Fruit fly (Drosophila melanogaster) whole organism, embryonic: ENCODE measurements around the gene Pxn.

Experiments used
- Atf3 ChIP-seq: fragments of 200-800 bp; sonication (Bioruptor generic); optimal IDR thresholded peaks from 3 replicates; lab custom pipeline; 2016; ENCODE audit warnings: missing biosample characterization, missing genetic modification characterization
- Bteb2 ChIP-seq: fragments of 200-800 bp; sonication (Bioruptor generic); optimal IDR thresholded peaks from 2 replicates; lab custom pipeline; 2016; ENCODE audit warnings: missing biosample characterization, missing genetic modification characterization
- CG10147 ChIP-seq: fragments of 200-800 bp; sonication (Bioruptor generic); optimal IDR thresholded peaks from 2 replicates; lab custom pipeline; 2019; ENCODE audit warnings: missing biosample characterization, mild to moderate bottlenecking, missing genetic modification characterization, moderate library complexity
- CG10321 ChIP-seq: fragments of 200-800 bp; sonication (Bioruptor generic); IDR thresholded peaks from 2 replicates; pipeline ENCODE4 v1.3.6; 2022; ENCODE audit warnings: missing biosample characterization, missing genetic modification characterization
- CG10366 ChIP-seq: fragments of 200-800 bp; sonication (Bioruptor generic); IDR thresholded peaks from 2 replicates; pipeline ENCODE4 v1.3.6; 2022; ENCODE audit warnings: missing biosample characterization, missing genetic modification characterization
- CG11085 ChIP-seq: fragments of 200-800 bp; sonication (Bioruptor generic); IDR thresholded peaks from 2 replicates; pipeline ENCODE4 v1.3.6; 2022; ENCODE audit warnings: missing biosample characterization, missing genetic modification characterization
- CG11247 ChIP-seq: fragments of 200-800 bp; sonication (Bioruptor generic); IDR thresholded peaks from 2 replicates; pipeline ENCODE4 v1.3.6; 2022; ENCODE audit warnings: missing biosample characterization, missing genetic modification characterization
- CG12744 ChIP-seq: fragments of 200-800 bp; sonication (Bioruptor generic); optimal IDR thresholded peaks from 2 replicates; lab custom pipeline; 2016; ENCODE audit warnings: missing biosample characterization, missing genetic modification characterization
- CG13287 ChIP-seq: fragments of 200-800 bp; sonication (Bioruptor generic); IDR thresholded peaks from 2 replicates; pipeline ENCODE4 v1.3.6; 2022; ENCODE audit warnings: missing biosample characterization, missing genetic modification characterization; ENCODE audit not compliant: partially characterized antibody
- CG13775 ChIP-seq: fragments of 200-800 bp; sonication (Bioruptor generic); optimal IDR thresholded peaks from 3 replicates; lab custom pipeline; 2017; ENCODE audit warnings: missing biosample characterization, mild to moderate bottlenecking, missing genetic modification characterization
- CG14710 ChIP-seq: fragments of 200-800 bp; sonication (Bioruptor generic); optimal IDR thresholded peaks from 3 replicates; lab custom pipeline; 2019; ENCODE audit warnings: missing biosample characterization, mild to moderate bottlenecking, missing genetic modification characterization, moderate library complexity
- CG15479 ChIP-seq: fragments of 200-800 bp; sonication (Bioruptor generic); optimal IDR thresholded peaks from 3 replicates; lab custom pipeline; 2019; ENCODE audit warnings: missing biosample characterization, mild to moderate bottlenecking, missing genetic modification characterization, moderate library complexity
- CG17829 ChIP-seq: fragments of 200-800 bp; optimal IDR thresholded peaks from 2 replicates; lab custom pipeline; 2019; ENCODE audit warnings: missing biosample characterization, mild to moderate bottlenecking, missing genetic modification characterization, moderate library complexity
- CG3065 ChIP-seq: fragments of 200-800 bp; sonication (Bioruptor generic); optimal IDR thresholded peaks from 2 replicates; lab custom pipeline; 2016; ENCODE audit warnings: missing biosample characterization, missing genetic modification characterization
- CG32772 ChIP-seq: fragments of 200-800 bp; sonication (Bioruptor generic); IDR thresholded peaks from 2 replicates; pipeline ENCODE4 v1.3.6; 2022; ENCODE audit warnings: missing biosample characterization, missing genetic modification characterization
- CG3726 ChIP-seq: fragments of 200-800 bp; sonication (Bioruptor generic); IDR thresholded peaks from 3 replicates; pipeline ENCODE4, ENCODE4 v1.3.6; 2022; ENCODE audit warnings: missing biosample characterization, missing genetic modification characterization
- CG3847 ChIP-seq: fragments of 200-800 bp; sonication (Bioruptor generic); IDR thresholded peaks from 2 replicates; pipeline ENCODE4 v1.3.6; 2022; ENCODE audit warnings: missing biosample characterization, missing genetic modification characterization
- CG4730 ChIP-seq: fragments of 200-800 bp; sonication (Bioruptor generic); IDR thresholded peaks from 2 replicates; pipeline ENCODE4 v1.3.6; 2022; ENCODE audit warnings: missing biosample characterization, missing genetic modification characterization
- CG5245 ChIP-seq: fragments of 200-800 bp; sonication (Bioruptor generic); optimal IDR thresholded peaks from 3 replicates; lab custom pipeline; 2016; ENCODE audit warnings: missing biosample characterization, missing genetic modification characterization
- CG6654 ChIP-seq: fragments of 200-800 bp; sonication (Bioruptor generic); optimal IDR thresholded peaks from 2 replicates; lab custom pipeline; 2017; ENCODE audit warnings: missing biosample characterization, mild to moderate bottlenecking, missing genetic modification characterization
- CG6791 ChIP-seq: fragments of 200-800 bp; sonication (Bioruptor generic); IDR thresholded peaks from 3 replicates; pipeline ENCODE4 v1.3.6; 2022; ENCODE audit warnings: missing biosample characterization, missing genetic modification characterization; ENCODE audit not compliant: partially characterized antibody
- CG9215 ChIP-seq: fragments of 200-800 bp; sonication (Bioruptor generic); IDR thresholded peaks from 2 replicates; pipeline ENCODE4 v1.3.6; 2022; ENCODE audit warnings: missing biosample characterization, missing genetic modification characterization
- CkIIα-i1 ChIP-seq: fragments of 200-800 bp; sonication (Bioruptor generic); IDR thresholded peaks from 2 replicates; pipeline ENCODE4 v1.3.6; 2022; ENCODE audit warnings: missing biosample characterization, missing genetic modification characterization
- Fer3 ChIP-seq: fragments of 200-800 bp; sonication (Bioruptor generic); optimal IDR thresholded peaks from 2 replicates; lab custom pipeline; 2018; ENCODE audit warnings: missing biosample characterization, mild to moderate bottlenecking, missing genetic modification characterization, moderate library complexity
- HmgD ChIP-seq: fragments of 200-800 bp; sonication (Bioruptor generic); optimal IDR thresholded peaks from 3 replicates; lab custom pipeline; 2016; ENCODE audit warnings: missing biosample characterization, missing genetic modification characterization
- Hr39 ChIP-seq: fragments of >200 bp; optimal IDR thresholded peaks from 2 replicates; lab custom pipeline; 2017
- Opbp ChIP-seq: fragments of 200-800 bp; sonication (Bioruptor generic); IDR thresholded peaks from 3 replicates; pipeline ENCODE4 v1.3.6; 2022; ENCODE audit warnings: missing biosample characterization, missing genetic modification characterization; ENCODE audit not compliant: partially characterized antibody
- Ptx1 ChIP-seq: fragments of 200-800 bp; sonication (Bioruptor generic); IDR thresholded peaks from 2 replicates; pipeline ENCODE4 v1.3.6; 2022; ENCODE audit warnings: missing biosample characterization, missing genetic modification characterization
- Side ChIP-seq: fragments of 200-800 bp; sonication (Bioruptor generic); optimal IDR thresholded peaks from 2 replicates; lab custom pipeline; 2016; ENCODE audit warnings: missing biosample characterization, missing genetic modification characterization
- Sox102F ChIP-seq: fragments of 200-800 bp; sonication (Bioruptor generic); optimal IDR thresholded peaks from 2 replicates; lab custom pipeline; 2018; ENCODE audit warnings: missing biosample characterization, mild to moderate bottlenecking, missing genetic modification characterization, moderate library complexity
- Stat92E ChIP-seq, 3 experiments: fragments of >200 bp in 2 of 3; fragments of 200-800 bp in 1 of 3; sonication (Bioruptor generic) in 1 of 3; optimal IDR thresholded peaks; 2 replicates each; lab custom pipeline; 2017 to 2019; ENCODE audit warnings: missing biosample characterization in 3 of 3, missing genetic modification characterization in 3 of 3, mild to moderate bottlenecking in 1 of 3, moderate library complexity in 1 of 3
- Vsx1 ChIP-seq: fragments of 200-800 bp; sonication (Bioruptor generic); optimal IDR thresholded peaks from 2 replicates; lab custom pipeline; 2017; ENCODE audit warnings: missing biosample characterization, mild to moderate bottlenecking, missing genetic modification characterization, missing genetic modification reagents
- bowl ChIP-seq: fragments of 200-800 bp; sonication (Bioruptor generic); IDR thresholded peaks from 2 replicates; pipeline ENCODE4 v1.3.6; 2022; ENCODE audit warnings: missing biosample characterization, missing genetic modification characterization
- cad ChIP-seq: fragments of >200 bp; optimal IDR thresholded peaks from 2 replicates; lab custom pipeline; 2017; ENCODE audit warnings: missing biosample characterization, missing genetic modification characterization
- chinmo ChIP-seq: fragments of 200-800 bp; sonication (Bioruptor generic); IDR thresholded peaks from 4 replicates; pipeline ENCODE4 v1.3.6; 2022; ENCODE audit warnings: missing biosample characterization, missing genetic modification characterization; ENCODE audit not compliant: partially characterized antibody
- crp ChIP-seq, 2 experiments: fragments of 200-800 bp; sonication (Bioruptor generic); optimal IDR thresholded peaks; 2 replicates in 1 of 2; 3 replicates in 1 of 2; lab custom pipeline; 2017; ENCODE audit warnings: missing biosample characterization in 2 of 2, missing genetic modification characterization in 2 of 2, mild to moderate bottlenecking in 1 of 2, moderate library complexity in 1 of 2
- cwo ChIP-seq: fragments of 200-800 bp; sonication (Bioruptor generic); optimal IDR thresholded peaks from 3 replicates; lab custom pipeline; 2017; ENCODE audit warnings: missing biosample characterization, missing genetic modification characterization, mild to moderate bottlenecking, moderate library complexity, missing genetic modification reagents
- danr ChIP-seq: fragments of 200-800 bp; sonication (Bioruptor generic); IDR thresholded peaks from 2 replicates; pipeline ENCODE4 v1.3.6; 2022; ENCODE audit warnings: missing biosample characterization, missing genetic modification characterization
- dm ChIP-seq: fragments of 200-800 bp; sonication (Bioruptor generic); optimal IDR thresholded peaks from 3 replicates; lab custom pipeline; 2016; ENCODE audit warnings: missing biosample characterization, missing genetic modification characterization
- dmrt11E ChIP-seq: fragments of 200-800 bp; sonication (Bioruptor generic); optimal IDR thresholded peaks from 3 replicates; lab custom pipeline; 2018; ENCODE audit warnings: missing biosample characterization, mild to moderate bottlenecking, missing genetic modification characterization, moderate library complexity
- ems ChIP-seq: fragments of 200-800 bp; sonication (Bioruptor generic); optimal IDR thresholded peaks from 3 replicates; lab custom pipeline; 2016; ENCODE audit warnings: missing biosample characterization, missing genetic modification characterization
- hth ChIP-seq: fragments of >200 bp; optimal IDR thresholded peaks from 2 replicates; lab custom pipeline; 2017; ENCODE audit warnings: inconsistent platforms
- oc ChIP-seq: fragments of 200-800 bp; sonication (Bioruptor generic); optimal IDR thresholded peaks from 2 replicates; lab custom pipeline; 2018; ENCODE audit warnings: missing biosample characterization, mild to moderate bottlenecking, missing genetic modification characterization, moderate library complexity
- sc ChIP-seq, 3 experiments: fragments of >200 bp in 2 of 3; fragments of 200-800 bp in 1 of 3; sonication (Bioruptor generic) in 1 of 3; optimal IDR thresholded peaks; 2 replicates in 2 of 3; 3 replicates in 1 of 3; lab custom pipeline; 2017; ENCODE audit warnings: mild to moderate bottlenecking in 1 of 3, missing biosample characterization in 1 of 3, missing genetic modification characterization in 1 of 3, missing genetic modification reagents in 1 of 3
- scrt ChIP-seq: fragments of 200-800 bp; sonication (Bioruptor generic); optimal IDR thresholded peaks from 2 replicates; lab custom pipeline; 2018; ENCODE audit warnings: missing biosample characterization, mild to moderate bottlenecking, missing genetic modification characterization, moderate library complexity
- slbo ChIP-seq: fragments of 200-800 bp; sonication (Bioruptor generic); IDR thresholded peaks from 2 replicates; pipeline ENCODE4 v1.3.6; 2022; ENCODE audit warnings: missing biosample characterization, missing genetic modification characterization
- tna ChIP-seq: fragments of 200-800 bp; sonication (Bioruptor generic); IDR thresholded peaks from 2 replicates; pipeline ENCODE4 v1.3.6; 2022; ENCODE audit warnings: missing biosample characterization, missing genetic modification characterization; ENCODE audit not compliant: partially characterized antibody
- toy ChIP-seq: fragments of 200-800 bp; sonication (Bioruptor generic); IDR thresholded peaks from 2 replicates; pipeline ENCODE4 v1.3.6; 2022; ENCODE audit warnings: missing biosample characterization, missing genetic modification characterization
- trem ChIP-seq: fragments of 200-800 bp; optimal IDR thresholded peaks from 3 replicates; lab custom pipeline; 2019; ENCODE audit warnings: missing biosample characterization, mild to moderate bottlenecking, missing genetic modification characterization, moderate library complexity

The Pxn gene

DNA sequence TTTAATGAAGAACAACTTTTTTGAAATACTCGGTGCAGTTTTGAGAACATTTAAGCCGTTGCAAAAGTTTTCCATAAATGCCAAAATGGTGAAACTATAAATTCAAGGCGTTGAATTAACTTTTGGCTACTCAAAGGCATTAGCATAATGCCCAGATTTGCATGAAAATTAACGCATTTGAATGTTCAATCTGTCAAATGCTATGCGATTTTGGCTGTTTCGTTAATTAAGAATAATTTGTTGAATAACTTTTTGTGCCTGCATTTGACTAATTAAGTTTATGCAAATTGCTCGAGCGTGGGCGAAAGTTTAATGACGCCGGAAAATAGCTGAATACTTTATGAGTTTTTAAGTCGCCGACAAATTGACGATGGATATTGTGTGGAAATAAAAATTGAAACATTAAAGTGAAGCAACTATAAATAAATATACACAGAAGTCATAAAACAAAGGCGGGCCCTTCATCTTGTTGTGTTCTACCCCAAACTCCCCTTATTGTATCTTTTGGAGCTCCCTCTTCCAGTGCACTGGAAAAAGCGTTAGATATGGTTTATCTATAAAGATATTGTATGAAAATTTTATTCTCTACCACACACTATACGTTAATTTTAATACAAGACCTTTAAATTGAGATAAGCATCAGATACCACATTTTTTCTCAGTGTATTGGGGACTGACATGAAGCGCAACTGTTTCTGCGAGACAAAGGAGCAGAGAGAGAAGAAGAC lies 77.6 kb downstream of the Pxn start (continued):
- TF ChIP-seq CG4730 (GFP tag; lab: Robert Waterston, UW) (0 out of 2 replicates have a peak, but pooled peaks have one; percentile 38), Opbp (no peak), CG13775 (GFP tag; lab: Kevin White, UChicago) (peak; percentile 1), CG6654 (GFP tag; lab: Kevin White, UChicago) (no peak), CG5245 (GFP tag; lab: Kevin White, UChicago) (peak; percentile 33), tna (no peak), trem (tag; lab: Kevin White, UChicago) (peak; percentile 71), cad (GFP tag; lab: Kevin White, UChicago) (no peak), HmgD (GFP tag; lab: Kevin White, UChicago) (no peak), Stat92E (GFP tag; optimal IDR thresholded peaks at IDR 0.05; lab: Kevin White, UChicago) (peak in 1 of 3 experiments; percentile 60), CG14710 (tag; lab: Kevin White, UChicago) (peak; percentile 73), Atf3 (peak; percentile 32), Vsx1 (GFP tag; lab: Kevin White, UChicago) (no peak), CG13287 (no peak), CG17829 (peak; percentile 82), bowl (no peak), Side (GFP tag; lab: Kevin White, UChicago) (peak; percentile 42), CG9215 (GFP tag; lab: Robert Waterston, UW) (no peak), CG12744 (peak; percentile 38), crp (GFP tag; optimal IDR thresholded peaks at IDR 0.05; lab: Kevin White, UChicago) (no peak), CG10366 (GFP tag; lab: Robert Waterston, UW) (peak; percentile 58), Bteb2 (peak; percentile 22), hth (lab: Kevin White, UChicago) (no peak), CkIIα-i1 (GFP tag; lab: Robert Waterston, UW) (no peak), chinmo (peak; percentile 64; the same call in 1 of the 4 replicates), CG32772 (GFP tag; lab: Robert Waterston, UW) (peak; percentile 63), cwo (peak; percentile 30), Ptx1 (GFP tag; lab: Robert Waterston, UW) (peak; percentile 63; the same call in 1 of the 2 replicates), scrt (peak; percentile 47), CG10147 (GFP tag; lab: Kevin White, UChicago) (peak; percentile 30), toy (GFP tag; lab: Robert Waterston, UW) (no peak), ems (peak; percentile 59), CG6791 (GFP tag; lab: Robert Waterston, UW) (no peak), Hr39 (lab: Kevin White, UChicago) (no peak), CG15479 (GFP tag; lab: Kevin White, UChicago) (no peak), dmrt11E (tag; lab: Kevin White, UChicago) (peak; percentile 87), Fer3 (tag; lab: Kevin White, UChicago) (peak; percentile 40), CG3726 (GFP tag; lab: Robert Waterston, UW) (no peak), sc (optimal IDR thresholded peaks at IDR 0.05; lab: Kevin White, UChicago) (no peak), sc (GFP tag; optimal IDR thresholded peaks at IDR 0.05; lab: Kevin White, UChicago) (peak; percentile 60), slbo (GFP tag; lab: Robert Waterston, UW) (peak; percentile 55; the same call in 1 of the 2 replicates), CG3847 (GFP tag; lab: Robert Waterston, UW) (no peak; the same call in 1 of the 2 replicates), Sox102F (GFP tag; lab: Kevin White, UChicago) (peak; percentile 78), CG10321 (GFP tag; lab: Robert Waterston, UW) (no peak), danr (GFP tag; lab: Robert Waterston, UW) (no peak), CG11085 (GFP tag; lab: Robert Waterston, UW) (no peak), CG11247 (0 out of 2 replicates have a peak, but pooled peaks have one; percentile 12), oc (tag; lab: Kevin White, UChicago) (peak; percentile 64), CG3065 (GFP tag; lab: Kevin White, UChicago) (peak; percentile 6), dm (peak; percentile 49)
